Fruit fly (Drosophila melanogaster) whole organism, embryonic: ENCODE measurements around the gene yuri.
A peak's percentile ranks its signal among the peaks of the same experiment; 100 is the strongest.

Experiments
- CG11504 ChIP-seq: fragments of 200-800 bp; sonication (Bioruptor generic); optimal IDR thresholded peaks from 3 replicates; lab custom pipeline; 2019; ENCODE audit warnings: missing biosample characterization, mild to moderate bottlenecking, missing genetic modification characterization, moderate library complexity
- CG13123 ChIP-seq: fragments of 200-800 bp; sonication (Bioruptor generic); optimal IDR thresholded peaks from 2 replicates; lab custom pipeline; 2016; ENCODE audit warnings: missing biosample characterization, missing genetic modification characterization
- CG13894 ChIP-seq: fragments of 200-800 bp; sonication (Bioruptor generic); optimal IDR thresholded peaks from 3 replicates; lab custom pipeline; 2018; ENCODE audit warnings: missing biosample characterization, mild to moderate bottlenecking, missing genetic modification characterization, moderate library complexity
- CG18599 ChIP-seq: fragments of 200-800 bp; sonication (Bioruptor generic); optimal IDR thresholded peaks from 3 replicates; lab custom pipeline; 2017; ENCODE audit warnings: missing biosample characterization, missing genetic modification characterization, mild to moderate bottlenecking, moderate library complexity, missing genetic modification reagents
- CG2678 ChIP-seq: fragments of 200-800 bp; sonication (Bioruptor generic); optimal IDR thresholded peaks from 3 replicates; lab custom pipeline; 2019; ENCODE audit warnings: missing biosample characterization, mild to moderate bottlenecking, missing genetic modification characterization, moderate library complexity
- CG31388 ChIP-seq: fragments of 200-800 bp; sonication (Bioruptor generic); optimal IDR thresholded peaks from 2 replicates; lab custom pipeline; 2016; ENCODE audit warnings: missing biosample characterization, missing genetic modification characterization
- CG32532 ChIP-seq: fragments of 200-800 bp; sonication (Bioruptor generic); IDR thresholded peaks from 2 replicates; pipeline ENCODE4 v1.3.6; 2022; ENCODE audit warnings: missing biosample characterization, missing genetic modification characterization
- CG7556 ChIP-seq: fragments of 200-800 bp; sonication (Bioruptor generic); optimal IDR thresholded peaks from 2 replicates; lab custom pipeline; 2017; ENCODE audit warnings: missing biosample characterization, mild to moderate bottlenecking, missing genetic modification characterization
- Meics ChIP-seq: fragments of 200-800 bp; sonication (Bioruptor generic); optimal IDR thresholded peaks from 2 replicates; lab custom pipeline; 2017; ENCODE audit warnings: missing biosample characterization, mild to moderate bottlenecking, missing genetic modification characterization
- dmrt99B ChIP-seq: fragments of 200-800 bp; sonication (Bioruptor generic); optimal IDR thresholded peaks from 2 replicates; lab custom pipeline; 2018; ENCODE audit warnings: missing biosample characterization, mild to moderate bottlenecking, missing genetic modification characterization, moderate library complexity
- stc ChIP-seq: fragments of 200-800 bp; sonication (Bioruptor generic); IDR thresholded peaks from 2 replicates; pipeline ENCODE4 v1.3.6; 2022; ENCODE audit warnings: missing biosample characterization, missing genetic modification characterization

yuri gene

dm6 chr2L:15211489-15211888, 53.0 kb downstream of the yuri start:
- peak; percentile 52 for TF ChIP-seq CG7556 (GFP tag; lab: Kevin White, UChicago)
- no peak for TF ChIP-seq CG13123
- TF ChIP-seq Meics (GFP tag; lab: Kevin White, UChicago), result peak; percentile 7
- TF ChIP-seq CG18599 (GFP tag; lab: Kevin White, UChicago), result peak; percentile 18
- TF ChIP-seq CG2678 (tag; lab: Kevin White, UChicago), result peak; percentile 34
- peak; percentile 9 for TF ChIP-seq dmrt99B
- TF ChIP-seq CG11504, result peak; percentile 29
- no peak for TF ChIP-seq CG31388 (GFP tag; lab: Kevin White, UChicago)
- no peak for TF ChIP-seq CG13894 (tag; lab: Kevin White, UChicago)
- TF ChIP-seq CG32532, result 0 out of 2 replicates have a peak, but pooled peaks have one; percentile 1
- TF ChIP-seq stc (GFP tag; lab: Robert Waterston, UW), result no peak
